Worm (Caenorhabditis elegans): Measurements from ENCODE around the gene F59E12.6.

Gene F59E12.6

ce11 chrII:5603194-5603593 is 27.6 kb downstream of the F59E12.6 start, which contains the start of gene C17G10.6:
Gene C17G10.6 (minus strand): TSS chrII:5603294.
- TF ChIP-seq blmp-1 (tag; optimal IDR thresholded peaks at IDR 0.05) (no peak), pha-4 (tag; optimal IDR thresholded peaks at IDR 0.05) (no peak), nhr-237 (tag; optimal IDR thresholded peaks at IDR 0.05) (no peak), mls-2 (tag; optimal IDR thresholded peaks at IDR 0.05) (no peak), elt-1 (tag; optimal IDR thresholded peaks at IDR 0.05; ENCODE audit: borderline replicate concordance, insufficient read depth) (no peak), bed-3 (GFP tag; optimal IDR thresholded peaks at IDR 0.05) (no peak), mep-1 (tag; optimal IDR thresholded peaks at IDR 0.05) (no peak), unc-39 (tag; optimal IDR thresholded peaks at IDR 0.05) (no peak), nhr-28 (tag; optimal IDR thresholded peaks at IDR 0.05) (no peak), elt-3 (tag; optimal IDR thresholded peaks at IDR 0.05) (no peak), zip-8 (tag; optimal IDR thresholded peaks at IDR 0.05) (no peak), unc-120 (tag; optimal IDR thresholded peaks at IDR 0.05; ENCODE audit: poor library complexity, severe bottlenecking) (no peak), sem-2 (GFP tag; optimal IDR thresholded peaks at IDR 0.05) (no peak), nhr-12 (tag; optimal IDR thresholded peaks at IDR 0.05) (no peak), ces-1 (GFP tag; optimal IDR thresholded peaks at IDR 0.05) (no peak), lin-32 (GFP tag; optimal IDR thresholded peaks at IDR 0.05) (no peak), lin-13 (tag; optimal IDR thresholded peaks at IDR 0.05) (no peak)

- TF ChIP-seq pha-4 (tag; optimal IDR thresholded peaks at IDR 0.05) (peak; percentile 12), sem-2 (GFP tag; optimal IDR thresholded peaks at IDR 0.05) (no peak)
These were observed 31.3 kb downstream of the F59E12.6 start, which contains the start of gene C17G10.10 for ce11 chrII:5599326-5600044. Gene C17G10.10 (minus strand): TSS chrII:5599376.

ce11 chrII:5596247-5596646 is 34.5 kb downstream of the F59E12.6 start, which contains the start of gene C17G10.1:
Gene C17G10.1 (plus strand): TSS chrII:5596547.
- no peak for TF ChIP-seq ham-2 (GFP tag; optimal IDR thresholded peaks at IDR 0.05)
- TF ChIP-seq nhr-28 (tag; optimal IDR thresholded peaks at IDR 0.05) = no peak
- TF ChIP-seq unc-62 (GFP tag; optimal IDR thresholded peaks at IDR 0.05) = no peak
- no peak for TF ChIP-seq sem-2 (GFP tag; optimal IDR thresholded peaks at IDR 0.05)
- TF ChIP-seq mab-5 (tag; optimal IDR thresholded peaks at IDR 0.05) = no peak
- TF ChIP-seq nhr-76 (tag; optimal IDR thresholded peaks at IDR 0.05) = no peak
- no peak for TF ChIP-seq elt-3 (tag; optimal IDR thresholded peaks at IDR 0.05)
- TF ChIP-seq lin-13 (tag; optimal IDR thresholded peaks at IDR 0.05) = no peak

- peak; percentile 68 for TF ChIP-seq mep-1 (tag; optimal IDR thresholded peaks at IDR 0.05)
- TF ChIP-seq lin-32 (GFP tag; optimal IDR thresholded peaks at IDR 0.05) = no peak
- TF ChIP-seq ces-1 (GFP tag; optimal IDR thresholded peaks at IDR 0.05) = peak; percentile 39
- TF ChIP-seq lsy-2 (tag; optimal IDR thresholded peaks at IDR 0.05) = no peak
- TF ChIP-seq ceh-83 (GFP tag; optimal IDR thresholded peaks at IDR 0.05) = no peak
- TF ChIP-seq nhr-76 (tag; optimal IDR thresholded peaks at IDR 0.05) = no peak
- no peak for TF ChIP-seq mab-5 (tag; optimal IDR thresholded peaks at IDR 0.05)
- no peak for TF ChIP-seq pha-4 (tag; optimal IDR thresholded peaks at IDR 0.05)
- TF ChIP-seq sem-2 (GFP tag; optimal IDR thresholded peaks at IDR 0.05) = no peak
- TF ChIP-seq mls-2 (tag; optimal IDR thresholded peaks at IDR 0.05) = no peak
- TF ChIP-seq elt-3 (tag; optimal IDR thresholded peaks at IDR 0.05) = no peak
- no peak for TF ChIP-seq blmp-1 (tag; optimal IDR thresholded peaks at IDR 0.05)
- peak; percentile 68 for TF ChIP-seq nhr-237 (tag; optimal IDR thresholded peaks at IDR 0.05)
- no peak for TF ChIP-seq lin-13 (tag; optimal IDR thresholded peaks at IDR 0.05)
- no peak for TF ChIP-seq M03D4.4 (tag; optimal IDR thresholded peaks at IDR 0.05)
- TF ChIP-seq nhr-12 (tag; optimal IDR thresholded peaks at IDR 0.05) = no peak
- TF ChIP-seq nhr-28 (tag; optimal IDR thresholded peaks at IDR 0.05) = no peak
- TF ChIP-seq tbx-8 (GFP tag; optimal IDR thresholded peaks at IDR 0.05) = no peak
- no peak for TF ChIP-seq ztf-11 (tag; optimal IDR thresholded peaks at IDR 0.05)
- no peak for TF ChIP-seq unc-120 (tag; optimal IDR thresholded peaks at IDR 0.05; ENCODE audit: poor library complexity, severe bottlenecking)
- TF ChIP-seq ceh-39 (tag; optimal IDR thresholded peaks at IDR 0.05) = no peak
- no peak for TF ChIP-seq ham-2 (GFP tag; optimal IDR thresholded peaks at IDR 0.05)
- TF ChIP-seq sptf-1 (tag; optimal IDR thresholded peaks at IDR 0.05) = peak; percentile 45
These were observed 36.5 kb downstream of the F59E12.6 start, which contains the start of gene ttc-4 for ce11 chrII:5594210-5594764. Gene ttc-4 (plus strand): TSS chrII:5594714.

- TF ChIP-seq tbx-8 (GFP tag; optimal IDR thresholded peaks at IDR 0.05) = no peak
- TF ChIP-seq nhr-28 (tag; optimal IDR thresholded peaks at IDR 0.05) = no peak
- TF ChIP-seq mls-2 (tag; optimal IDR thresholded peaks at IDR 0.05) = no peak
- TF ChIP-seq unc-62 (GFP tag; optimal IDR thresholded peaks at IDR 0.05) = peak; percentile 80
- no peak for TF ChIP-seq bed-3 (GFP tag; optimal IDR thresholded peaks at IDR 0.05)
- no peak for TF ChIP-seq M03D4.4 (tag; optimal IDR thresholded peaks at IDR 0.05)
- no peak for TF ChIP-seq drap-1 (GFP tag; optimal IDR thresholded peaks at IDR 0.05)
- TF ChIP-seq nhr-12 (tag; optimal IDR thresholded peaks at IDR 0.05) = no peak
- no peak for TF ChIP-seq unc-39 (tag; optimal IDR thresholded peaks at IDR 0.05)
- no peak for TF ChIP-seq elt-1 (tag; optimal IDR thresholded peaks at IDR 0.05; ENCODE audit: borderline replicate concordance, insufficient read depth)
- TF ChIP-seq elt-3 (tag; optimal IDR thresholded peaks at IDR 0.05) = no peak
- TF ChIP-seq nhr-76 (tag; optimal IDR thresholded peaks at IDR 0.05) = no peak
- no peak for TF ChIP-seq ham-2 (GFP tag; optimal IDR thresholded peaks at IDR 0.05)
- TF ChIP-seq snpc-4 (tag; optimal IDR thresholded peaks at IDR 0.05) = no peak
- TF ChIP-seq sem-2 (GFP tag; optimal IDR thresholded peaks at IDR 0.05) = no peak
- TF ChIP-seq nhr-2 (tag; optimal IDR thresholded peaks at IDR 0.05) = peak; percentile 2
- TF ChIP-seq hlh-1 (tag; optimal IDR thresholded peaks at IDR 0.05) = peak; percentile 86
- TF ChIP-seq pha-4 (tag; optimal IDR thresholded peaks at IDR 0.05) = no peak
- TF ChIP-seq blmp-1 (tag; optimal IDR thresholded peaks at IDR 0.05) = no peak
- TF ChIP-seq lin-13 (tag; optimal IDR thresholded peaks at IDR 0.05) = peak; percentile 81
- peak; percentile 87 for TF ChIP-seq mep-1 (tag; optimal IDR thresholded peaks at IDR 0.05)
- peak; percentile 75 for TF ChIP-seq ceh-39 (tag; optimal IDR thresholded peaks at IDR 0.05)
- TF ChIP-seq nhr-237 (tag; optimal IDR thresholded peaks at IDR 0.05) = peak; percentile 39
- peak; percentile 44 for TF ChIP-seq lsy-2 (tag; optimal IDR thresholded peaks at IDR 0.05)
- no peak for TF ChIP-seq ceh-43 (GFP tag; optimal IDR thresholded peaks at IDR 0.05)
- peak; percentile 45 for TF ChIP-seq ces-1 (GFP tag; optimal IDR thresholded peaks at IDR 0.05)
- TF ChIP-seq ztf-11 (tag; optimal IDR thresholded peaks at IDR 0.05) = no peak
- TF ChIP-seq lin-32 (GFP tag; optimal IDR thresholded peaks at IDR 0.05) = no peak
- TF ChIP-seq unc-120 (tag; optimal IDR thresholded peaks at IDR 0.05; ENCODE audit: poor library complexity, severe bottlenecking) = peak; percentile 74
These were observed 37.3 kb downstream of the F59E12.6 start, which contains the start of gene cdc-14 for ce11 chrII:5593377-5593932. Gene cdc-14 (minus strand): TSS chrII:5593427.

Measured in whole organism, mixed stage, embryonic.